Fruit fly (Drosophila melanogaster) Kc167 (cell line): ENCODE data around the gene CG8851.

Source experiments
- Myc ChIP-seq: fragments of >200 bp; optimal IDR thresholded peaks from 2 replicates; lab custom pipeline; 2017; ENCODE audit warnings: missing external identifiers
- h ChIP-seq: fragments of >200 bp; optimal IDR thresholded peaks from 3 replicates; lab custom pipeline; 2018; ENCODE audit warnings: missing external identifiers
- psq ChIP-seq: fragments of >200 bp; optimal IDR thresholded peaks from 2 replicates; lab custom pipeline; 2017; ENCODE audit warnings: missing external identifiers
- ttk ChIP-seq: sonication (Bioruptor generic); optimal IDR thresholded peaks from 2 replicates; lab custom pipeline; 2017; ENCODE audit warnings: missing external identifiers

dm6 chr2L:3549742-3550141 is 30.3 kb downstream of the CG8851 start:
- no peak for TF ChIP-seq psq (lab: Kevin White, UChicago)
- TF ChIP-seq Myc = no peak
- TF ChIP-seq h (lab: Kevin White, UChicago) = no peak
- TF ChIP-seq ttk (lab: Kevin White, UChicago) = no peak
